Worm (Caenorhabditis elegans) whole organism, L3 larva: ENCODE data around the gene gid-2.

Source experiments
- R02D3.7 ChIP-seq: fragments of 150-350 bp; optimal IDR thresholded peaks from 2 replicates; lab custom pipeline; 2014; ENCODE audit warnings: missing biosample characterization, missing genetic modification characterization
- aly-2 ChIP-seq: fragments of 150-350 bp; optimal IDR thresholded peaks from 2 replicates; lab custom pipeline; 2014; ENCODE audit warnings: missing biosample characterization, missing genetic modification characterization
- ceh-28 ChIP-seq: fragments of 150-350 bp; optimal IDR thresholded peaks from 2 replicates; lab custom pipeline; 2014; ENCODE audit warnings: missing biosample characterization, missing genetic modification reagents, missing genetic modification characterization
- ceh-9 ChIP-seq: sonication (generic microtip); optimal IDR thresholded peaks from 2 replicates; lab custom pipeline; 2018; ENCODE audit warnings: missing biosample characterization, missing genetic modification characterization
- daf-12 ChIP-seq: fragments of 150-350 bp; optimal IDR thresholded peaks from 2 replicates; lab custom pipeline; 2014; ENCODE audit warnings: missing biosample characterization, missing genetic modification reagents, missing genetic modification characterization
- egl-27 ChIP-seq: sonication (generic microtip); optimal IDR thresholded peaks from 4 replicates; lab custom pipeline; 2017; ENCODE audit warnings: missing biosample characterization, missing genetic modification reagents, missing genetic modification characterization
- egl-5 ChIP-seq: fragments of 150-350 bp; optimal IDR thresholded peaks from 2 replicates; lab custom pipeline; 2017; ENCODE audit warnings: missing biosample characterization, missing genetic modification reagents, missing genetic modification characterization, inconsistent platforms
- elt-1 ChIP-seq: fragments of 150-350 bp; optimal IDR thresholded peaks from 2 replicates; lab custom pipeline; 2014; ENCODE audit warnings: missing biosample characterization, missing genetic modification characterization
- elt-2 ChIP-seq: sonication (generic microtip); optimal IDR thresholded peaks from 2 replicates; lab custom pipeline; 2016; ENCODE audit warnings: missing genetic modification reagents, mild to moderate bottlenecking, missing genetic modification characterization, missing compliant biosample characterization
- elt-3 ChIP-seq, 3 experiments: fragments of 150-350 bp in 1 of 3; sonication (generic microtip) in 2 of 3; optimal IDR thresholded peaks; 2 replicates in 2 of 3; 4 replicates in 1 of 3; lab custom pipeline; 2014 to 2017; ENCODE audit warnings: missing biosample characterization in 3 of 3, missing genetic modification characterization in 3 of 3
- eor-1 ChIP-seq, 2 experiments: fragments of 150-350 bp; optimal IDR thresholded peaks; 2 replicates each; lab custom pipeline; 2014 to 2018; ENCODE audit warnings: missing biosample characterization in 2 of 2, missing genetic modification characterization in 2 of 2
- fkh-10 ChIP-seq: sonication (generic microtip); optimal IDR thresholded peaks from 2 replicates; lab custom pipeline; 2017; ENCODE audit warnings: missing biosample characterization, missing genetic modification reagents, missing genetic modification characterization
- fkh-2 ChIP-seq: fragments of 150-350 bp; optimal IDR thresholded peaks from 2 replicates; lab custom pipeline; 2014; ENCODE audit warnings: missing biosample characterization, missing genetic modification reagents, missing genetic modification characterization
- fos-1 ChIP-seq: fragments of 150-350 bp; optimal IDR thresholded peaks from 2 replicates; lab custom pipeline; 2014; ENCODE audit warnings: missing biosample characterization, missing genetic modification characterization
- hmg-11 ChIP-seq: sonication (generic microtip); optimal IDR thresholded peaks from 2 replicates; lab custom pipeline; 2016; ENCODE audit warnings: missing genetic modification characterization, missing compliant biosample characterization
- jun-1 ChIP-seq: fragments of 150-350 bp; optimal IDR thresholded peaks from 2 replicates; lab custom pipeline; 2014; ENCODE audit warnings: missing biosample characterization, missing genetic modification reagents, missing genetic modification characterization
- lin-15B ChIP-seq: fragments of 150-350 bp; optimal IDR thresholded peaks from 2 replicates; lab custom pipeline; 2014; ENCODE audit warnings: missing biosample characterization, missing genetic modification characterization
- lin-39 ChIP-seq: fragments of 150-350 bp; optimal IDR thresholded peaks from 2 replicates; lab custom pipeline; 2018; ENCODE audit warnings: missing biosample characterization, missing genetic modification reagents, missing genetic modification characterization
- lsy-12 ChIP-seq: sonication (generic microtip); optimal IDR thresholded peaks from 2 replicates; lab custom pipeline; 2016; ENCODE audit warnings: mild to moderate bottlenecking, missing genetic modification characterization, missing compliant biosample characterization
- mdl-1 ChIP-seq: fragments of 150-350 bp; optimal IDR thresholded peaks from 2 replicates; lab custom pipeline; 2014; ENCODE audit warnings: missing biosample characterization, missing genetic modification characterization
- nfya-1 ChIP-seq: sonication (generic microtip); optimal IDR thresholded peaks from 2 replicates; lab custom pipeline; 2017; ENCODE audit warnings: missing genetic modification characterization, mild to moderate bottlenecking, missing compliant biosample characterization, antibody characterized with exemption, moderate library complexity; ENCODE audit not compliant: insufficient read depth
- nhr-11 ChIP-seq: fragments of 150-350 bp; optimal IDR thresholded peaks from 2 replicates; lab custom pipeline; 2014; ENCODE audit warnings: missing biosample characterization, missing genetic modification characterization
- nhr-12 ChIP-seq: fragments of 150-350 bp; optimal IDR thresholded peaks from 2 replicates; lab custom pipeline; 2014; ENCODE audit warnings: missing biosample characterization, missing genetic modification characterization
- nhr-23 ChIP-seq: fragments of 150-350 bp; optimal IDR thresholded peaks from 2 replicates; lab custom pipeline; 2014; ENCODE audit warnings: missing biosample characterization, missing genetic modification reagents, missing genetic modification characterization
- nhr-237 ChIP-seq: fragments of 150-350 bp; optimal IDR thresholded peaks from 2 replicates; lab custom pipeline; 2014; ENCODE audit warnings: missing biosample characterization, missing genetic modification characterization
- nhr-25 ChIP-seq: sonication (generic microtip); optimal IDR thresholded peaks from 2 replicates; lab custom pipeline; 2017; ENCODE audit warnings: missing biosample characterization, missing genetic modification characterization
- nhr-28 ChIP-seq: fragments of 150-350 bp; optimal IDR thresholded peaks from 2 replicates; lab custom pipeline; 2014; ENCODE audit warnings: missing biosample characterization, missing genetic modification characterization
- nhr-67 ChIP-seq: fragments of 150-350 bp; optimal IDR thresholded peaks from 2 replicates; lab custom pipeline; 2014; ENCODE audit warnings: missing biosample characterization, missing genetic modification characterization
- nhr-76 ChIP-seq: fragments of 150-350 bp; sonication (generic microtip); optimal IDR thresholded peaks from 5 replicates; lab custom pipeline; 2014; ENCODE audit warnings: missing biosample characterization, missing genetic modification characterization
- nhr-77 ChIP-seq: fragments of 150-350 bp; optimal IDR thresholded peaks from 2 replicates; lab custom pipeline; 2014; ENCODE audit warnings: missing biosample characterization, missing genetic modification characterization
- pha-4 ChIP-seq: fragments of 150-350 bp; optimal IDR thresholded peaks from 2 replicates; lab custom pipeline; 2014; ENCODE audit warnings: missing biosample characterization, missing genetic modification reagents, missing genetic modification characterization
- pqm-1 ChIP-seq: fragments of 150-350 bp; optimal IDR thresholded peaks from 2 replicates; lab custom pipeline; 2017; ENCODE audit warnings: missing biosample characterization, missing genetic modification characterization, inconsistent platforms
- snpc-4 ChIP-seq: fragments of 150-350 bp; optimal IDR thresholded peaks from 2 replicates; lab custom pipeline; 2014; ENCODE audit warnings: missing biosample characterization, missing genetic modification characterization
- tbx-2 ChIP-seq: sonication (generic microtip); optimal IDR thresholded peaks from 2 replicates; lab custom pipeline; 2016; ENCODE audit warnings: mild to moderate bottlenecking, missing genetic modification characterization, missing compliant biosample characterization
- unc-39 ChIP-seq: sonication (generic microtip); optimal IDR thresholded peaks from 4 replicates; lab custom pipeline; 2017; ENCODE audit warnings: missing biosample characterization, missing genetic modification characterization
- unc-62 ChIP-seq: fragments of 150-350 bp; sonication (generic microtip); optimal IDR thresholded peaks from 4 replicates; lab custom pipeline; 2014; ENCODE audit warnings: missing biosample characterization, missing genetic modification reagents, missing genetic modification characterization
- zag-1 ChIP-seq: fragments of 150-350 bp; optimal IDR thresholded peaks from 2 replicates; lab custom pipeline; 2014; ENCODE audit warnings: missing biosample characterization, missing genetic modification characterization
- ztf-11 ChIP-seq: fragments of 150-350 bp; optimal IDR thresholded peaks from 2 replicates; lab custom pipeline; 2014; ENCODE audit warnings: missing biosample characterization, missing genetic modification characterization
- ztf-4 ChIP-seq: fragments of 150-350 bp; optimal IDR thresholded peaks from 2 replicates; lab custom pipeline; 2014; ENCODE audit warnings: missing biosample characterization, missing genetic modification characterization

Gene gid-2

DNA sequence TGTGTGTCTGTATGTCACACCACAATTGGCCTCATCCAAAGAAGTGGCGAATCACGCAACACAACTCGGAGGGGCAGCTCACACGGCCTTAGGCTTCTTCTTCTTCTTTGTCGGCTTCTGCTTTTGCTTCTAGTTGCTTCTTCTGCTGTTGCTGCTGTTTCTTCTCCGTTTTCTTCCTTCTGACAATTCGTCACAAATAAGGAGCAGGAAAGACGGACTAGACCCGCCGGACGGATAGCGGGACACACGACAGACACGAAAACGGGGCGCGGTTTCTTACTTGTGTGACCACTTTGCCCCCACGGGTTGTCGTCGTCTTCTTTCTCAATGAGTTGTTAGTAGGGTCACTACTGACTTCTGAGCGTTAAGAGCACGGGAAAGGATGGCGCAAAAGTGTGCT, 17.4 kb upstream of the gid-2 start:
- TF ChIP-seq fkh-10 (GFP tag; lab: Kevin White, UChicago): peak; percentile 71
- no peak for TF ChIP-seq snpc-4 (tag; lab: Kevin White, UChicago)
- no peak for TF ChIP-seq pha-4

DNA sequence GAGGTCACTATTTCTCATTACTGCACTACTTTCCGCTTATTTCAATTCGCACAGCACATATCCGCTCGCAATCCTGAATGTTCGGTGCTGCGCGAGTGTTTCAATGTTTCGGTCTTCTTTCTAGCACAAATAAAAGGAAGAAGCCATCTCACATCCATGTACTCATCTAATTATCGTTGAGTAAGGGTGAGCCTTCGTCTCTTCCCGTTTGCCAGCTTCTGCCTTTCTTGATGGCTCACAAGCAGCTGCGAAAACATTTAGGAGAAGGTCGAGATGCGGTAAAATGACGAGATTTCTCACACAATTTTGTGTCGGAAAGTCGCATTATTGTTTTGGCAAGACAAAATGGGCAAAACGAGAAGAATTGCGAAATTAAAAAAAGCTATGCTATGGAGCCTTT, 16.2 kb upstream of the gid-2 start:
- TF ChIP-seq jun-1 (tag; lab: Kevin White, UChicago) (no peak), unc-39 (tag; lab: Kevin White, UChicago) (no peak), mdl-1 (tag; lab: Kevin White, UChicago) (no peak), lin-15B (tag; lab: Kevin White, UChicago) (no peak), tbx-2 (tag; lab: Kevin White, UChicago) (no peak)

DNA sequence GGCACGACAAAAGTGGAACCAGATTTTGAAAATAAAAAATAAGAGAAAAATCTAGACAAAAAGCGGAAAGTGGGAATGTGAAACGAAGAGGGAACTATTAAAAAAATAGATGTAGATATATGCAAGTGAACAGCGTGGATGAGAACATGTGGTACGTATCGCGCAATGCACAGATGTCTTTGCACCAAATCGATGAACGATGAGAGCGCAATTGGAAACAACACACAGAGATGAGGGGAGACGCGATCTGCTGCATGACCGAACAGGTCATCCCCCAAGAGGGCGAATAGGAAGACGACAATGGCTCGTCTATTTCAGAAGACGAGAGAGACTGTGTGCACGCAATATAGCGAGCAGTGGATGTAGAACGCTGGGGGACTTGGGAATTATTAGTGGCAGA, 14.0 kb upstream of the gid-2 start:
- TF ChIP-seq zag-1: no peak
- no peak for TF ChIP-seq nhr-67

DNA sequence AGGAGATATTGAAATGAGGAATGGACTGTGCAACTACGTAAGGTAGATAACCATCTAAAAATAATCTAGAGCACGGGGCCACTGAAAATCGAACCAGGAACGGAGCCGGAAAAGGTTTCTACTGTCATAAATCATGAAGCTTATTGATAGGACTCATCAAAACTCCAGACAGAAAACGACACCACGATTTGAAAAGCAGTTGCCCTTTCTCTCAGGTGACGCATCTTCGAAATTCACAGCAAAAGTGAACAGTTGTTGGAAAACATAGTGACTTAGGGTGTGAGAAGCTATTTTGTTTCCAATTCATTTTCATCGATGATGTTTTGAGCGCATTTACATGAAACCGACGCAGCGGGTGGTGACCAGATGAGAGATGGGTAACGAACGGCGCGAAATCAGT, 13.5 kb upstream of the gid-2 start:
- TF ChIP-seq nhr-12 (tag; lab: Kevin White, UChicago) (no peak), fos-1 (no peak), fkh-2 (tag; lab: Kevin White, UChicago) (no peak), pqm-1 (tag; lab: Kevin White, UChicago) (no peak), aly-2 (no peak), zag-1 (no peak), egl-27 (tag; lab: Kevin White, UChicago) (no peak), egl-5 (tag; lab: Kevin White, UChicago) (no peak), hmg-11 (tag; lab: Kevin White, UChicago) (no peak), elt-3 (tag; optimal IDR thresholded peaks at IDR 0.05; lab: Kevin White, UChicago) (no peak), ztf-11 (tag; lab: Kevin White, UChicago) (no peak), lin-15B (tag; lab: Kevin White, UChicago) (no peak), eor-1 (tag; optimal IDR thresholded peaks at IDR 0.05; lab: Kevin White, UChicago) (no peak)

DNA sequence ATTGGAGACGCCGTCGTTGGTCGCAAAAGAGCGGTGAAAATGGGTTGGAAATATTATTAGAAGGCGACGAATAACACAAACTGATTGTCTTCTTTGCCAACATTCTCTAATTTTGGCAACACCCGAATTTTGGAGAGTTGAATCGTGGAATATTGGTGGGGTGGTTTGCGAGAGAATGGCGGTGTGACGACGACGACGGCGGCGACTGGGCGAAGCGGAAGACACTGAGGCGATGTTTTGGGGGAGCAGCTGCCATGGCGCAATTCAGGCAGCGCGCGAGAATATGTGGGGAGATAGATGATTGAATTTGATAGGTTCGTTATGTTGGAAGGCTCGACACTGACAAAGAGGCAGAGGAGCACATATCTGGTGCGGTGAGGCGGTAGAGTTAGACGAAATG, 12.2 kb upstream of the gid-2 start:
- no peak for TF ChIP-seq fkh-2 (tag; lab: Kevin White, UChicago)
- no peak for TF ChIP-seq R02D3.7 (tag; lab: Kevin White, UChicago)
- no peak for TF ChIP-seq ceh-9 (tag; lab: Kevin White, UChicago)
- no peak for TF ChIP-seq snpc-4 (tag; lab: Kevin White, UChicago)
- TF ChIP-seq ztf-4: no peak
- no peak for TF ChIP-seq nhr-25 (tag; lab: Kevin White, UChicago)
- no peak for TF ChIP-seq jun-1 (tag; lab: Kevin White, UChicago)
- TF ChIP-seq fos-1: no peak
- TF ChIP-seq lin-39 (tag; lab: Kevin White, UChicago): no peak
- no peak for TF ChIP-seq nhr-12 (tag; lab: Kevin White, UChicago)
- no peak for TF ChIP-seq fkh-10 (GFP tag; lab: Kevin White, UChicago)
- TF ChIP-seq nhr-237 (tag; lab: Kevin White, UChicago): no peak
- TF ChIP-seq nhr-11 (tag; lab: Kevin White, UChicago): no peak

DNA sequence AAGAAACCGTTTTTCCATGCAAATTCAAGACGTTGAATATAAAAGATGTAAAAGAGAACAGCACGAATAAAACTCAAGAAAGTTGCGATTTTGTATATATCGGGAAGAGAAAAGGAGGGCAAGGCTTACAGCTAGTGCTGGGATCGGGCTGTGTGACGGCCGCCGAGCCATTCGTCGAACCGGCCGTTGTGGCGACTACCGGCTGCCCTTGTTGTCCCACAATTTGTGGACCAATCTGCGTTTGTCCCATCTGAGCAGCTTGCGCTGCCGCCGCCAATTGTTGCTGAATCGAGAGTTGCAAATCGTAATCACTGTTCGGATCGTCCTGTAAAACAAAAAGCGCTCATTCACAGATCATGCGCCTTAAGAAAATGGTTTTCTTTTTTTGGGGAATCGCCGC, 8.5 kb upstream of the gid-2 start:
- no peak for TF ChIP-seq nhr-25 (tag; lab: Kevin White, UChicago)
- TF ChIP-seq aly-2: no peak
- TF ChIP-seq snpc-4 (tag; lab: Kevin White, UChicago): no peak
- TF ChIP-seq elt-2 (tag; lab: Kevin White, UChicago): no peak
- TF ChIP-seq nhr-77 (tag; lab: Kevin White, UChicago): no peak

DNA sequence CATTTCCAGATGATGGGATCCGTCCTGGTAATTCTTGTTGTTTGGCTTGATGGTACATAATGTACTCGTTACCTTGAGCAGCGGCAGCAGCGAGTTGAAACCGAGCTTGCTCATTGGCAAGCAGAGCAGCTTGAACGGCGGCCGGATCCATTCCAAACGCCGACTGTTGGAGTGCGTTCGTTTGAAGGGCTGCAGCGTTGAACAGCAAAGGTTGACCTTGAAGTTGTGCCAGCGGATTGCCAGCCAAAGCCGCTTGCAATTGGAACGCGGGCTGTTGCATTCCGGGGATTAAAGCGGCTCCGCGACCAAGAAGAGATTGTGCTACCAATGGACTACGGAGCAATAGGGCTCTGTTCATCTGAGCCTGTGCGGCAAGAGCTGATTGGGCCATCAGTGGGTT, 7.4 kb upstream of the gid-2 start:
- TF ChIP-seq nhr-23 (no peak), lin-39 (tag; lab: Kevin White, UChicago) (no peak), unc-62 (GFP tag; lab: Kevin White, UChicago) (no peak), daf-12 (no peak), lin-15B (tag; lab: Kevin White, UChicago) (no peak), pqm-1 (tag; lab: Kevin White, UChicago) (no peak), mdl-1 (tag; lab: Kevin White, UChicago) (no peak), nhr-67 (no peak), ztf-11 (tag; lab: Kevin White, UChicago) (no peak), nhr-28 (no peak), nhr-76 (no peak), ceh-28 (tag; lab: Kevin White, UChicago) (no peak), elt-1 (no peak), egl-27 (tag; lab: Kevin White, UChicago) (no peak), nfya-1 (tag; lab: Kevin White, UChicago) (no peak), fkh-2 (tag; lab: Kevin White, UChicago) (no peak), jun-1 (tag; lab: Kevin White, UChicago) (no peak), lsy-12 (tag; lab: Kevin White, UChicago) (no peak)
- TF ChIP-seq, all 47 proteins: peak for 0
